Worm (Caenorhabditis elegans) whole organism, early embryonic: ENCODE results near the gene srx-38.

Experiments
- ama-1 ChIP-seq: fragments of 150-350 bp; optimal IDR thresholded peaks from 2 replicates; lab custom pipeline; 2014
- hmg-4 ChIP-seq: fragments of 200-800 bp; sonication (Bioruptor generic); optimal IDR thresholded peaks from 2 replicates; lab custom pipeline; 2018; ENCODE audit warnings: mild to moderate bottlenecking, missing genetic modification characterization, missing compliant biosample characterization

DNA sequence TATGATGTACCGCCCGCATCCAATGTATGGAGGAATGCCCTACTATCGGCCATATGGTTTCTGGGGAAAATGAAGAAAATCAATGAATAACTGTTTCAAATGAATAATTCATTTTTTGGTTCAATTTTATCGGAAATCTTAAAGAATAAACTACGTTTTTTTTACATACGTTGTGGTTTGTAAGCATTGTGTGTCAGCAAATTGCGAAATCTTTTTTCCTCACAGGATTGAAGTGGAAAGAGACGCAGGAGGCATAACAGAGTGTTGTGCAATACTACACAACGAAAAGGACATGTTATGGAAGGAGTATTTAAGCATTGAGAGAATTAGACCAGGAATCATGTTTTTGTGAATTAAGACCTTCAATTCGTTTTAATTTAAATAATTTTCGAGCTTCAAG is 24.0 kb downstream of the srx-38 start:
- TF ChIP-seq hmg-4 (GFP tag; lab: Kevin White, UChicago) (no peak), ama-1 (lab: Kevin White, UChicago) (no peak)
